Worm (Caenorhabditis elegans) whole organism, late embryonic: ENCODE measurements around the gene eea-1.

ENCODE experiments used
- C08G9.2 ChIP-seq: sonication (generic microtip); optimal IDR thresholded peaks from 2 replicates; lab custom pipeline; 2016; ENCODE audit warnings: mild to moderate bottlenecking, missing genetic modification characterization, moderate library complexity, missing compliant biosample characterization
- F13H6.1 ChIP-seq: sonication (generic microtip); optimal IDR thresholded peaks from 2 replicates; lab custom pipeline; 2016; ENCODE audit warnings: missing genetic modification characterization, missing compliant biosample characterization
- T23F11.4 ChIP-seq: fragments of 200-800 bp; sonication (Bioruptor generic); optimal IDR thresholded peaks from 2 replicates; lab custom pipeline; 2018; ENCODE audit warnings: mild to moderate bottlenecking, missing genetic modification characterization, missing compliant biosample characterization
- ama-1 ChIP-seq: fragments of 150-350 bp; optimal IDR thresholded peaks from 2 replicates; lab custom pipeline; 2014
- ceh-14 ChIP-seq: sonication (generic microtip); optimal IDR thresholded peaks from 2 replicates; lab custom pipeline; 2016; ENCODE audit warnings: missing genotype, missing genetic modification characterization, missing compliant biosample characterization
- ceh-18 ChIP-seq: sonication (generic microtip); optimal IDR thresholded peaks from 2 replicates; lab custom pipeline; 2016; ENCODE audit warnings: missing genetic modification characterization, missing compliant biosample characterization
- ceh-22 ChIP-seq: sonication (generic microtip); optimal IDR thresholded peaks from 2 replicates; lab custom pipeline; 2017; ENCODE audit warnings: missing biosample characterization, missing genetic modification characterization
- ceh-24 ChIP-seq: sonication (generic microtip); optimal IDR thresholded peaks from 2 replicates; lab custom pipeline; 2016; ENCODE audit warnings: mild to moderate bottlenecking, missing genetic modification characterization, missing compliant biosample characterization
- ceh-9 ChIP-seq: sonication (generic microtip); optimal IDR thresholded peaks from 2 replicates; lab custom pipeline; 2016; ENCODE audit warnings: mild to moderate bottlenecking, missing genetic modification characterization, inconsistent platforms, missing compliant biosample characterization
- dmd-4 ChIP-seq: sonication (generic microtip); optimal IDR thresholded peaks from 2 replicates; lab custom pipeline; 2016; ENCODE audit warnings: borderline replicate concordance, missing genetic modification characterization, missing compliant biosample characterization
- elt-4 ChIP-seq: sonication (generic microtip); optimal IDR thresholded peaks from 2 replicates; lab custom pipeline; 2016; ENCODE audit warnings: missing genetic modification characterization, missing compliant biosample characterization
- ets-4 ChIP-seq: sonication (generic microtip); optimal IDR thresholded peaks from 2 replicates; lab custom pipeline; 2016; ENCODE audit warnings: missing genetic modification characterization, missing compliant biosample characterization
- eyg-1 ChIP-seq: sonication (generic microtip); optimal IDR thresholded peaks from 2 replicates; lab custom pipeline; 2016; ENCODE audit warnings: missing genotype, missing genetic modification characterization, missing compliant biosample characterization
- fkh-10 ChIP-seq: fragments of 150-350 bp; optimal IDR thresholded peaks from 2 replicates; lab custom pipeline; 2014; ENCODE audit warnings: missing biosample characterization, missing genetic modification reagents, missing genetic modification characterization
- gmeb-2 ChIP-seq: sonication (generic microtip); optimal IDR thresholded peaks from 2 replicates; lab custom pipeline; 2016; ENCODE audit warnings: missing genetic modification characterization, inconsistent platforms, missing compliant biosample characterization
- hlh-8 ChIP-seq: sonication (generic microtip); optimal IDR thresholded peaks from 2 replicates; lab custom pipeline; 2016; ENCODE audit warnings: missing genotype, missing genetic modification characterization, missing compliant biosample characterization
- lim-6 ChIP-seq: sonication (generic microtip); optimal IDR thresholded peaks from 2 replicates; lab custom pipeline; 2016; ENCODE audit warnings: missing genetic modification characterization, missing compliant biosample characterization
- lin-11 ChIP-seq: fragments of 200-800 bp; sonication (Bioruptor generic); optimal IDR thresholded peaks from 2 replicates; lab custom pipeline; 2018; ENCODE audit warnings: mild to moderate bottlenecking, missing genetic modification characterization, missing compliant biosample characterization
- madf-2 ChIP-seq: sonication (generic microtip); optimal IDR thresholded peaks from 2 replicates; lab custom pipeline; 2017; ENCODE audit warnings: missing genetic modification characterization, missing compliant biosample characterization
- mec-3 ChIP-seq: sonication (generic microtip); optimal IDR thresholded peaks from 2 replicates; lab custom pipeline; 2016; ENCODE audit warnings: borderline replicate concordance, missing genetic modification characterization, missing compliant biosample characterization
- nhr-11 ChIP-seq: fragments of 150-350 bp; optimal IDR thresholded peaks from 2 replicates; lab custom pipeline; 2014; ENCODE audit warnings: missing biosample characterization, missing genetic modification characterization
- nhr-232 ChIP-seq: sonication (generic microtip); optimal IDR thresholded peaks from 2 replicates; lab custom pipeline; 2016; ENCODE audit warnings: missing genetic modification characterization, missing compliant biosample characterization
- npax-4 ChIP-seq: sonication (generic microtip); optimal IDR thresholded peaks from 2 replicates; lab custom pipeline; 2016; ENCODE audit warnings: missing genetic modification characterization, missing compliant biosample characterization
- pag-3 ChIP-seq: sonication (generic microtip); optimal IDR thresholded peaks from 2 replicates; lab custom pipeline; 2016; ENCODE audit warnings: missing compliant biosample characterization, missing genetic modification characterization, borderline replicate concordance
- pat-9 ChIP-seq: fragments of 200-800 bp; sonication (Bioruptor generic); optimal IDR thresholded peaks from 2 replicates; lab custom pipeline; 2018; ENCODE audit warnings: mild to moderate bottlenecking, missing genetic modification characterization, moderate library complexity, missing compliant biosample characterization
- pax-1 ChIP-seq: fragments of 150-350 bp; optimal IDR thresholded peaks from 2 replicates; lab custom pipeline; 2014; ENCODE audit warnings: missing biosample characterization, missing genetic modification characterization
- pha-2 ChIP-seq: sonication (generic microtip); optimal IDR thresholded peaks from 2 replicates; lab custom pipeline; 2017; ENCODE audit warnings: mild to moderate bottlenecking, missing genetic modification characterization, missing compliant biosample characterization
- pros-1 ChIP-seq: fragments of 150-350 bp; optimal IDR thresholded peaks from 2 replicates; lab custom pipeline; 2014; ENCODE audit warnings: missing biosample characterization, missing genetic modification reagents, missing genetic modification characterization
- rnt-1 ChIP-seq: sonication (generic microtip); optimal IDR thresholded peaks from 2 replicates; lab custom pipeline; 2016; ENCODE audit warnings: missing genetic modification characterization, missing compliant biosample characterization
- sdc-2 ChIP-seq: sonication (generic microtip); optimal IDR thresholded peaks from 2 replicates; lab custom pipeline; 2016; ENCODE audit warnings: missing genotype, missing genetic modification characterization, missing compliant biosample characterization
- sox-4 ChIP-seq: sonication (generic microtip); optimal IDR thresholded peaks from 2 replicates; lab custom pipeline; 2017; ENCODE audit warnings: mild to moderate bottlenecking, missing genetic modification characterization, inconsistent platforms, missing compliant biosample characterization
- syd-9 ChIP-seq: sonication (generic microtip); optimal IDR thresholded peaks from 2 replicates; lab custom pipeline; 2016; ENCODE audit warnings: mild to moderate bottlenecking, missing genetic modification characterization, moderate library complexity, missing compliant biosample characterization
- tbx-2 ChIP-seq: sonication (generic microtip); optimal IDR thresholded peaks from 2 replicates; lab custom pipeline; 2016; ENCODE audit warnings: missing genetic modification characterization, missing compliant biosample characterization
- tbx-7 ChIP-seq: sonication (generic microtip); optimal IDR thresholded peaks from 2 replicates; lab custom pipeline; 2016; ENCODE audit warnings: missing genotype, missing genetic modification characterization, missing compliant biosample characterization
- ttx-3 ChIP-seq: sonication (generic microtip); optimal IDR thresholded peaks from 2 replicates; lab custom pipeline; 2016; ENCODE audit warnings: missing genetic modification reagents, missing genetic modification characterization, missing compliant biosample characterization
- unc-55 ChIP-seq: sonication (generic microtip); optimal IDR thresholded peaks from 2 replicates; lab custom pipeline; 2017; ENCODE audit warnings: missing biosample characterization, missing genetic modification reagents, missing genetic modification characterization
- unc-86 ChIP-seq: sonication (generic microtip); optimal IDR thresholded peaks from 2 replicates; lab custom pipeline; 2016; ENCODE audit warnings: missing genetic modification characterization, missing compliant biosample characterization
- ztf-16 ChIP-seq: sonication (generic microtip); optimal IDR thresholded peaks from 2 replicates; lab custom pipeline; 2017; ENCODE audit warnings: missing genetic modification characterization, missing compliant biosample characterization

The eea-1 gene

ce11 chrV:13506321-13506720 is 9.1 kb upstream of the eea-1 start, which contains the start of gene R11G10.4:
R11G10.4 (plus strand) TSS chrV:13506621.
- TF ChIP-seq ztf-16 (tag; lab: Kevin White, UChicago) (no peak), unc-86 (tag; lab: Kevin White, UChicago) (no peak), ama-1 (lab: Kevin White, UChicago) (no peak), pros-1 (tag; lab: Kevin White, UChicago) (no peak), ceh-18 (tag; lab: Kevin White, UChicago) (no peak), pax-1 (tag; lab: Kevin White, UChicago) (no peak), ceh-24 (tag; lab: Kevin White, UChicago) (no peak), dmd-4 (tag; lab: Kevin White, UChicago) (no peak), ceh-9 (tag; lab: Kevin White, UChicago) (no peak), hlh-8 (tag; lab: Kevin White, UChicago) (no peak), T23F11.4 (GFP tag; lab: Kevin White, UChicago) (no peak), eyg-1 (tag; lab: Kevin White, UChicago) (no peak), F13H6.1 (no peak), sdc-2 (no peak), sox-4 (tag; lab: Kevin White, UChicago) (no peak), lim-6 (tag; lab: Kevin White, UChicago) (no peak), ceh-22 (tag; lab: Kevin White, UChicago) (no peak), ets-4 (tag; lab: Kevin White, UChicago) (no peak)

- no peak for TF ChIP-seq pat-9
- no peak for TF ChIP-seq rnt-1 (tag; lab: Kevin White, UChicago)
- TF ChIP-seq nhr-11 (tag; lab: Kevin White, UChicago) = no peak
Observed at ce11 chrV:13499227-13499626, 2.1 kb upstream of the eea-1 start.

- TF ChIP-seq nhr-232 (tag; lab: Kevin White, UChicago) (no peak), mec-3 (tag; lab: Kevin White, UChicago) (no peak), ets-4 (tag; lab: Kevin White, UChicago) (no peak), ttx-3 (tag; lab: Kevin White, UChicago) (no peak), C08G9.2 (tag; lab: Kevin White, UChicago) (no peak)
- TF ChIP-seq, all 69 proteins: peak for 0
Observed at ce11 chrV:13489830-13490229, 7.3 kb downstream of the eea-1 start, which contains the start of gene T10G3.3. T10G3.3 (minus strand) TSS chrV:13490199.

ce11 chrV:13488297-13488803 is 8.8 kb downstream of the eea-1 start:
- TF ChIP-seq sdc-2 (no peak), tbx-2 (no peak), tbx-7 (no peak), gmeb-2 (tag; lab: Kevin White, UChicago) (no peak), pha-2 (tag; lab: Kevin White, UChicago) (no peak), elt-4 (tag; lab: Kevin White, UChicago) (no peak), ceh-24 (tag; lab: Kevin White, UChicago) (no peak)

ce11 chrV:13485732-13486131 is 11.4 kb downstream of the eea-1 start:
- TF ChIP-seq rnt-1 (tag; lab: Kevin White, UChicago) (no peak), madf-2 (tag; lab: Kevin White, UChicago) (no peak), syd-9 (no peak), unc-55 (GFP tag; lab: Kevin White, UChicago) (no peak), fkh-10 (GFP tag; lab: Kevin White, UChicago) (no peak), nhr-232 (tag; lab: Kevin White, UChicago) (no peak), lin-11 (tag; lab: Kevin White, UChicago) (no peak), pag-3 (no peak), ceh-14 (tag; lab: Kevin White, UChicago) (no peak), npax-4 (tag; lab: Kevin White, UChicago) (no peak)
